Fruit fly (Drosophila melanogaster) whole organism, wandering third instar larva: Measurements from ENCODE around the gene mtsh.

Experiments used
- CrebA ChIP-seq: fragments of 200-800 bp; sonication (Bioruptor generic); optimal IDR thresholded peaks from 2 replicates; lab custom pipeline; 2016; ENCODE audit warnings: missing biosample characterization, mild to moderate bottlenecking, missing genetic modification characterization, borderline replicate concordance
- Hnf4 ChIP-seq: fragments of 200-800 bp; sonication (Bioruptor generic); optimal IDR thresholded peaks from 2 replicates; lab custom pipeline; 2016; ENCODE audit warnings: missing biosample characterization, mild to moderate bottlenecking, missing genetic modification characterization
- Myc ChIP-seq: fragments of >200 bp; optimal IDR thresholded peaks from 2 replicates; lab custom pipeline; 2017
- N ChIP-seq: fragments of >200 bp; optimal IDR thresholded peaks from 2 replicates; lab custom pipeline; 2018; ENCODE audit warnings: missing biosample characterization, missing external identifiers, missing genetic modification characterization
- OdsH ChIP-seq: fragments of 200-800 bp; sonication (Bioruptor generic); optimal IDR thresholded peaks from 2 replicates; lab custom pipeline; 2016; ENCODE audit warnings: missing biosample characterization, mild to moderate bottlenecking, missing genetic modification characterization
- foxo ChIP-seq, 2 experiments: fragments of 200-800 bp; sonication (Bioruptor generic); optimal IDR thresholded peaks; 2 replicates in 1 of 2; 3 replicates in 1 of 2; lab custom pipeline; 2016 to 2017; ENCODE audit warnings: missing biosample characterization in 2 of 2, missing genetic modification characterization in 2 of 2
- h ChIP-seq: fragments of 200-800 bp; sonication (Bioruptor generic); optimal IDR thresholded peaks from 3 replicates; lab custom pipeline; 2016; ENCODE audit warnings: missing biosample characterization, mild to moderate bottlenecking, missing genetic modification characterization
- jim ChIP-seq: fragments of 175-275, 200-325 bp; sonication (Bioruptor generic); optimal IDR thresholded peaks from 2 replicates; lab custom pipeline; 2016; ENCODE audit warnings: missing biosample characterization, mild to moderate bottlenecking, missing genetic modification characterization
- lola ChIP-seq: fragments of >200 bp; optimal IDR thresholded peaks from 2 replicates; lab custom pipeline; 2017; ENCODE audit warnings: missing biosample characterization, missing genetic modification characterization
- sv ChIP-seq: fragments of 200-800 bp; sonication (Bioruptor generic); optimal IDR thresholded peaks from 3 replicates; lab custom pipeline; 2016; ENCODE audit warnings: missing biosample characterization, missing genetic modification characterization
- usp ChIP-seq: fragments of >200 bp; optimal IDR thresholded peaks from 2 replicates; lab custom pipeline; 2017; ENCODE audit warnings: missing biosample characterization, missing genetic modification characterization

DNA sequence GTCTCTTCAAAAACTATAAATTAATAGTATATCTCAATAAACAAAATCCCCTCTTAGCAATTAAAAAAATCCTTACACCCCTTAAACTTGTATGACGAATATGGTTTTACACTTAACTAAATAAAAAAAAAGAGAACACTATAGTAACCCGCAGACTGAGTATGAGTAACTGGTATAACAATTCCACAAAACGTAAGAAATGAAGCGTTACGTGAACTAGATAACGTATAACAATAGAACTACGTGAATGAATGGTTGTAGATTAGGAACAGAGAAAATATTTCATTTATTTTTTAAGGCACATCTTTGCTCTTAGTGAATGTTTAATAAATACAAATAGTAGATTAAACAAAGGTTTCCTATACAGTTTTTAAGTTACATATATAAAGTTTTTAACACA, 35.7 kb upstream of the mtsh start:
- no peak for TF ChIP-seq Myc (lab: Kevin White, UChicago)
- no peak for TF ChIP-seq CrebA (GFP tag; lab: Kevin White, UChicago)
- TF ChIP-seq h, result no peak
- no peak for TF ChIP-seq usp (GFP tag; lab: Kevin White, UChicago)
- TF ChIP-seq sv, result no peak
- no peak for TF ChIP-seq lola
- TF ChIP-seq Hnf4, result no peak
- TF ChIP-seq foxo (GFP tag; optimal IDR thresholded peaks at IDR 0.05; lab: Kevin White, UChicago), result no peak
- TF ChIP-seq OdsH (GFP tag; lab: Kevin White, UChicago), result no peak
- TF ChIP-seq N (GFP tag; lab: Kevin White, UChicago), result no peak
- no peak for TF ChIP-seq jim
